Worm (Caenorhabditis elegans): ENCODE measurements around the gene F58B4.6.

The F58B4.6 gene

ce11 chrV:10883478-10883877 lies 41.4 kb upstream of the F58B4.6 start, which contains the start of gene F32D8.2:
F32D8.2 (plus strand) TSS chrV:10883778.
- TF ChIP-seq ceh-91 (GFP tag; IDR thresholded peaks at IDR 0.05) (no peak), egl-44 (GFP tag; IDR thresholded peaks at IDR 0.05) (no peak), attf-6 (GFP tag; IDR thresholded peaks at IDR 0.05) (no peak), chd-7 (tag; optimal IDR thresholded peaks at IDR 0.05) (no peak), ceh-79 (tag; optimal IDR thresholded peaks at IDR 0.05) (no peak), lag-1 (GFP tag; IDR thresholded peaks at IDR 0.05) (no peak), ceh-27 (GFP tag; optimal IDR thresholded peaks at IDR 0.05) (no peak), rec-8 (tag; optimal IDR thresholded peaks at IDR 0.05) (no peak), nhr-179 (tag; optimal IDR thresholded peaks at IDR 0.05) (no peak), Y56A3A.18 (GFP tag; IDR thresholded peaks at IDR 0.05) (no peak), egrh-3 (GFP tag; IDR thresholded peaks at IDR 0.05) (no peak), aptf-3 (GFP tag; IDR thresholded peaks at IDR 0.05) (no peak), madf-6 (GFP tag; IDR thresholded peaks at IDR 0.05) (no peak), C06A6.2 (GFP tag; conservative IDR thresholded peaks at IDR 0.05) (no peak), snpc-1.3 (tag; optimal IDR thresholded peaks at IDR 0.05; ENCODE audit: insufficient read depth) (no peak), somi-1 (GFP tag; optimal IDR thresholded peaks at IDR 0.05) (no peak), akir-1 (GFP tag; optimal IDR thresholded peaks at IDR 0.05) (no peak), tbp1 (GFP tag; optimal IDR thresholded peaks at IDR 0.05) (no peak), snpc-3.4 (tag; optimal IDR thresholded peaks at IDR 0.05) (no peak), hmg-20 (GFP tag; IDR thresholded peaks at IDR 0.05) (no peak)

- TF ChIP-seq ztf-25 (GFP tag; IDR thresholded peaks at IDR 0.05): no peak
- TF ChIP-seq F57A8.1 (GFP tag; optimal IDR thresholded peaks at IDR 0.05): no peak
- no peak for TF ChIP-seq nhr-179 (tag; optimal IDR thresholded peaks at IDR 0.05)
- TF ChIP-seq F52B5.7 (tag; optimal IDR thresholded peaks at IDR 0.05): no peak
- TF ChIP-seq hlh-26 (GFP tag; conservative IDR thresholded peaks at IDR 0.05): no peak
- no peak for TF ChIP-seq dpff-1 (tag; optimal IDR thresholded peaks at IDR 0.05)
- TF ChIP-seq ceh-91 (GFP tag; IDR thresholded peaks at IDR 0.05): no peak
- no peak for TF ChIP-seq B0336.3 (GFP tag; IDR thresholded peaks at IDR 0.05)
- no peak for TF ChIP-seq pbrm-1 (GFP tag; IDR thresholded peaks at IDR 0.05)
- no peak for TF ChIP-seq nfya-1 (tag; optimal IDR thresholded peaks at IDR 0.05; ENCODE audit: borderline replicate concordance, insufficient read depth)
Observed at ce11 chrV:10886405-10886887, 38.4 kb upstream of the F58B4.6 start, which contains the start of gene F32D8.3. F32D8.3 (plus strand) TSS chrV:10886837.

- TF ChIP-seq pha-4 (tag; optimal IDR thresholded peaks at IDR 0.05): no peak
- TF ChIP-seq zfh-2 (GFP tag; conservative IDR thresholded peaks at IDR 0.05): no peak
- no peak for TF ChIP-seq cebp-2 (GFP tag; IDR thresholded peaks at IDR 0.05)
- peak; percentile 31 for TF ChIP-seq chd-7 (tag; optimal IDR thresholded peaks at IDR 0.05)
- TF ChIP-seq snpc-1.3 (tag; optimal IDR thresholded peaks at IDR 0.05; ENCODE audit: insufficient read depth): no peak
- TF ChIP-seq mes-4 (tag; optimal IDR thresholded peaks at IDR 0.05): no peak
- peak; percentile 62; the same call in 1 of the 2 replicates for TF ChIP-seq B0336.3 (GFP tag; IDR thresholded peaks at IDR 0.05)
- no peak for TF ChIP-seq nhr-27 (tag; optimal IDR thresholded peaks at IDR 0.05)
- TF ChIP-seq ama-1 (optimal IDR thresholded peaks at IDR 0.05): peak; percentile 26
- no peak for TF ChIP-seq ama-1 (GFP tag; optimal IDR thresholded peaks at IDR 0.05)
- no peak for TF ChIP-seq sea-2 (GFP tag; IDR thresholded peaks at IDR 0.05)
- TF ChIP-seq T07F8.4 (tag; optimal IDR thresholded peaks at IDR 0.05): no peak
- TF ChIP-seq die-1 (tag; optimal IDR thresholded peaks at IDR 0.05): peak; percentile 2
- peak in 1 of 2 experiments; percentile 20 for TF ChIP-seq let-607 (tag; optimal IDR thresholded peaks at IDR 0.05)
- TF ChIP-seq hmg-20 (GFP tag; IDR thresholded peaks at IDR 0.05): 0 out of 2 replicates have a peak, but pooled peaks have one; percentile 22
- no peak for TF ChIP-seq rcor-1 (GFP tag; IDR thresholded peaks at IDR 0.05)
- no peak for TF ChIP-seq ceh-91 (GFP tag; IDR thresholded peaks at IDR 0.05)
- TF ChIP-seq C17E4.6 (GFP tag; IDR thresholded peaks at IDR 0.05): no peak
- TF ChIP-seq F10E7.11 (tag; optimal IDR thresholded peaks at IDR 0.05): no peak
- TF ChIP-seq F57C9.4 (tag; optimal IDR thresholded peaks at IDR 0.05): peak; percentile 83
- no peak for TF ChIP-seq attf-6 (GFP tag; IDR thresholded peaks at IDR 0.05)
- peak; percentile 55 for TF ChIP-seq tlf-1 (GFP tag; optimal IDR thresholded peaks at IDR 0.05)
- TF ChIP-seq cebp-1 (GFP tag; IDR thresholded peaks at IDR 0.05): no peak
- TF ChIP-seq cebp-1 (tag; optimal IDR thresholded peaks at IDR 0.05): peak; percentile 49
Observed at ce11 chrV:10887564-10887963, 37.3 kb upstream of the F58B4.6 start.

Measured in whole organism, young adult.